Fruit fly (Drosophila melanogaster): ENCODE measurements around the gene CG5664.

The CG5664 gene

dm6 chr3L:21433098-21433497 lies 8.1 kb downstream of the CG5664 start, which contains the start of the genes barc and Aef1 (continued):
- TF ChIP-seq CG11085 (GFP tag; IDR thresholded peaks at IDR 0.05) = peak; percentile 84
- no peak; the same call in 1 of the 2 replicates for TF ChIP-seq crol (GFP tag; IDR thresholded peaks at IDR 0.05)
- peak; percentile 52 for TF ChIP-seq odd (GFP tag; optimal IDR thresholded peaks at IDR 0.05)
- peak; percentile 90; the same call in 1 of the 2 replicates for TF ChIP-seq ranshi (GFP tag; IDR thresholded peaks at IDR 0.05)
- peak; percentile 87 for TF ChIP-seq CG33213 (GFP tag; optimal IDR thresholded peaks at IDR 0.05)
- TF ChIP-seq Aef1 (GFP tag; IDR thresholded peaks at IDR 0.05) = peak; percentile 98
- peak; percentile 63 for TF ChIP-seq CG7928 (GFP tag; optimal IDR thresholded peaks at IDR 0.05)
- peak; percentile 94; the same call in 2 of the 3 replicates for TF ChIP-seq CG17361 (GFP tag; IDR thresholded peaks at IDR 0.05)
- TF ChIP-seq NFAT (GFP tag; IDR thresholded peaks at IDR 0.05) = peak; percentile 86
- TF ChIP-seq vnd (GFP tag; IDR thresholded peaks at IDR 0.05; ENCODE audit: partially characterized antibody) = peak; percentile 93
- peak; percentile 72 for TF ChIP-seq Nf-YC (tag; optimal IDR thresholded peaks at IDR 0.05)
- peak; percentile 93 for TF ChIP-seq Dbx (GFP tag; IDR thresholded peaks at IDR 0.05)
- peak; percentile 45 for TF ChIP-seq Adf1 (GFP tag; IDR thresholded peaks at IDR 0.05)
- TF ChIP-seq Fer2 (tag; optimal IDR thresholded peaks at IDR 0.05) = peak; percentile 85
- peak; percentile 58; the same call in 2 of the 3 replicates for TF ChIP-seq ase (GFP tag; IDR thresholded peaks at IDR 0.05)
- TF ChIP-seq CG16815 (GFP tag; optimal IDR thresholded peaks at IDR 0.05) = peak; percentile 91
- peak; percentile 40 for TF ChIP-seq her (GFP tag; optimal IDR thresholded peaks at IDR 0.05)
- peak; percentile 94 for TF ChIP-seq Gug (GFP tag; IDR thresholded peaks at IDR 0.05)
- peak; percentile 63 for TF ChIP-seq CG2202 (tag; optimal IDR thresholded peaks at IDR 0.05)
- no peak for TF ChIP-seq chinmo (GFP tag; IDR thresholded peaks at IDR 0.05; ENCODE audit: partially characterized antibody)
- TF ChIP-seq CG12942 (GFP tag; optimal IDR thresholded peaks at IDR 0.05) = peak; percentile 90
- TF ChIP-seq p53 (GFP tag; optimal IDR thresholded peaks at IDR 0.05) = peak; percentile 78
- peak; percentile 53 for TF ChIP-seq trh (GFP tag; optimal IDR thresholded peaks at IDR 0.05)
- peak; percentile 32 for TF ChIP-seq CG8281 (tag; optimal IDR thresholded peaks at IDR 0.05)
- peak; percentile 71; the same call in 2 of the 3 replicates for TF ChIP-seq CG2889 (GFP tag; IDR thresholded peaks at IDR 0.05)
- peak; percentile 82 for TF ChIP-seq Camta (GFP tag; optimal IDR thresholded peaks at IDR 0.05)
- TF ChIP-seq Atf3 (GFP tag; optimal IDR thresholded peaks at IDR 0.05) = peak; percentile 88
- peak; percentile 81 for TF ChIP-seq CG13624 (GFP tag; optimal IDR thresholded peaks at IDR 0.05)
- peak; percentile 49 for TF ChIP-seq seq (GFP tag; IDR thresholded peaks at IDR 0.05)
- TF ChIP-seq Dip2 (GFP tag; IDR thresholded peaks at IDR 0.05) = 0 out of 2 replicates have a peak, but pooled peaks have one; percentile 17
- TF ChIP-seq Blimp-1 (GFP tag; optimal IDR thresholded peaks at IDR 0.05) = peak; percentile 71
- TF ChIP-seq CG9932 (GFP tag; IDR thresholded peaks at IDR 0.05) = peak; percentile 96
- TF ChIP-seq ash1 (GFP tag; optimal IDR thresholded peaks at IDR 0.05) = no peak
- peak; percentile 77 for TF ChIP-seq NC2β (GFP tag; optimal IDR thresholded peaks at IDR 0.05)
- peak; percentile 64 for TF ChIP-seq CG34376 (GFP tag; optimal IDR thresholded peaks at IDR 0.05)
- peak; percentile 67 for TF ChIP-seq nerfin-2 (GFP tag; IDR thresholded peaks at IDR 0.05; ENCODE audit: partially characterized antibody)
- TF ChIP-seq sqz (GFP tag; optimal IDR thresholded peaks at IDR 0.05) = no peak
- TF ChIP-seq onecut (GFP tag; IDR thresholded peaks at IDR 0.05) = peak; percentile 59
- no peak for TF ChIP-seq fd64A (GFP tag; optimal IDR thresholded peaks at IDR 0.05)
- peak; percentile 34 for TF ChIP-seq CG17568 (GFP tag; optimal IDR thresholded peaks at IDR 0.05)
- peak; percentile 87 for TF ChIP-seq CG7357 (GFP tag; IDR thresholded peaks at IDR 0.05)
- no peak for TF ChIP-seq oc (tag; optimal IDR thresholded peaks at IDR 0.05)
- peak; percentile 90 for TF ChIP-seq CG1602 (GFP tag; optimal IDR thresholded peaks at IDR 0.05)
- peak; percentile 89 for TF ChIP-seq CG12659 (GFP tag; optimal IDR thresholded peaks at IDR 0.05)
- peak; percentile 70 for TF ChIP-seq Atf6 (GFP tag; IDR thresholded peaks at IDR 0.05)
- peak; percentile 83 for TF ChIP-seq CG8089 (GFP tag; optimal IDR thresholded peaks at IDR 0.05)
- no peak for TF ChIP-seq Sox100B (GFP tag; optimal IDR thresholded peaks at IDR 0.05)
- peak; percentile 33 for TF ChIP-seq Dp (GFP tag; optimal IDR thresholded peaks at IDR 0.05)
- peak; percentile 74 for TF ChIP-seq caup (GFP tag; optimal IDR thresholded peaks at IDR 0.05; ENCODE audit: severe bottlenecking)
- peak; percentile 80 for TF ChIP-seq CG9609 (GFP tag; optimal IDR thresholded peaks at IDR 0.05)
- TF ChIP-seq CG8478 (optimal IDR thresholded peaks at IDR 0.05) = no peak
